Fruit fly (Drosophila melanogaster) whole organism, embryonic: ENCODE measurements around the gene Tom70.

ENCODE experiments used
- CG17802 ChIP-seq: fragments of 200-800 bp; sonication (Bioruptor generic); optimal IDR thresholded peaks from 2 replicates; lab custom pipeline; 2018; ENCODE audit warnings: missing biosample characterization, mild to moderate bottlenecking, missing genetic modification characterization, moderate library complexity
- CG2678 ChIP-seq: fragments of 200-800 bp; sonication (Bioruptor generic); optimal IDR thresholded peaks from 3 replicates; lab custom pipeline; 2019; ENCODE audit warnings: missing biosample characterization, mild to moderate bottlenecking, missing genetic modification characterization, moderate library complexity
- CG4854 ChIP-seq: fragments of 200-800 bp; sonication (Bioruptor generic); optimal IDR thresholded peaks from 2 replicates; lab custom pipeline; 2016; ENCODE audit warnings: missing biosample characterization, missing genetic modification characterization, inconsistent platforms
- CG7987 ChIP-seq: fragments of 200-800 bp; sonication (Bioruptor generic); optimal IDR thresholded peaks from 2 replicates; lab custom pipeline; 2018; ENCODE audit warnings: missing biosample characterization, mild to moderate bottlenecking, missing genetic modification characterization, moderate library complexity
- H2.0 ChIP-seq: fragments of 200-800 bp; sonication (Bioruptor generic); IDR thresholded peaks from 2 replicates; pipeline ENCODE4 v1.3.6; 2022; ENCODE audit warnings: missing biosample characterization, missing genetic modification characterization
- Hr78 ChIP-seq, 2 experiments: fragments of 200-800 bp in 1 of 2; fragments of >200 bp in 1 of 2; sonication (Bioruptor generic) in 1 of 2; optimal IDR thresholded peaks; 2 replicates each; lab custom pipeline; 2017 to 2019; ENCODE audit warnings: missing biosample characterization in 2 of 2, missing genetic modification characterization in 2 of 2, mild to moderate bottlenecking in 1 of 2, moderate library complexity in 1 of 2
- Sin3A ChIP-seq: fragments of >200 bp; optimal IDR thresholded peaks from 2 replicates; lab custom pipeline; 2018
- ap ChIP-seq: fragments of 200-800 bp; sonication (Bioruptor generic); IDR thresholded peaks from 2 replicates; pipeline ENCODE4 v1.3.6; 2022; ENCODE audit warnings: missing biosample characterization, missing genetic modification characterization
- nerfin-1 ChIP-seq: fragments of 200-800 bp; sonication (Bioruptor generic); optimal IDR thresholded peaks from 3 replicates; lab custom pipeline; 2019; ENCODE audit warnings: missing biosample characterization, mild to moderate bottlenecking, missing genetic modification characterization, moderate library complexity
- nerfin-2 ChIP-seq: fragments of 200-800 bp; sonication (Bioruptor generic); IDR thresholded peaks from 2 replicates; pipeline ENCODE4 v1.3.6; 2022; ENCODE audit warnings: missing biosample characterization, missing genetic modification characterization; ENCODE audit not compliant: partially characterized antibody
- org-1 ChIP-seq: fragments of 200-800 bp; sonication (Bioruptor generic); optimal IDR thresholded peaks from 2 replicates; lab custom pipeline; 2017; ENCODE audit warnings: missing biosample characterization, missing genetic modification characterization
- schlank ChIP-seq: fragments of 200-800 bp; sonication (Bioruptor generic); optimal IDR thresholded peaks from 2 replicates; lab custom pipeline; 2018; ENCODE audit warnings: missing biosample characterization, mild to moderate bottlenecking, missing genetic modification characterization
- tap ChIP-seq: fragments of 200-800 bp; optimal IDR thresholded peaks from 3 replicates; lab custom pipeline; 2019; ENCODE audit warnings: missing biosample characterization, mild to moderate bottlenecking, missing genetic modification characterization, moderate library complexity
- trem ChIP-seq: fragments of 200-800 bp; optimal IDR thresholded peaks from 3 replicates; lab custom pipeline; 2019; ENCODE audit warnings: missing biosample characterization, mild to moderate bottlenecking, missing genetic modification characterization, moderate library complexity

DNA sequence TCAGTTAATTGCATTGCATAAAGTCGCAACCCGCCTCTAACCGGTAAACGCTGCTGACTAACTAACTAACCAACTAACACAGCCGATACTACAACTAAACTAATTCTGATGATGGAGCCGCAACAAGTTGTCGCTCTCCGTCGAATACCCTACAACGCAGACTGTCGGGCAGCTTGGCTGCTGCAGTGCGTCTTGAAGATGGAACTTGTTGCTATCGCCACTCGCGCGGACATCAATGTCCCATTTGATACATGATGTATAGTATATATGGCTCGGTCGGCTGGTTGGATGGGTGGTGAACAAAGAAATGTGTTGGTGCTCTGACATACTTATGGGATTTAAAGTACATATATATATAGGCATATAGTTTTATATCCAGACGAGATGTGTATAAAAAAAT lies 12.8 kb downstream of the Tom70 start:
- TF ChIP-seq schlank (tag; lab: Kevin White, UChicago) (no peak), CG7987 (GFP tag; lab: Kevin White, UChicago) (peak; percentile 22), CG2678 (tag; lab: Kevin White, UChicago) (peak; percentile 19), Hr78 (GFP tag; optimal IDR thresholded peaks at IDR 0.05; lab: Kevin White, UChicago) (no peak), tap (tag; lab: Kevin White, UChicago) (peak; percentile 3), nerfin-1 (no peak), CG17802 (tag; lab: Kevin White, UChicago) (no peak), H2.0 (GFP tag; lab: Robert Waterston, UW) (no peak), Sin3A (no peak), nerfin-2 (GFP tag; lab: Robert Waterston, UW) (no peak), ap (GFP tag; lab: Robert Waterston, UW) (no peak), org-1 (GFP tag; lab: Kevin White, UChicago) (peak; percentile 14), CG4854 (GFP tag; lab: Kevin White, UChicago) (no peak), trem (tag; lab: Kevin White, UChicago) (no peak)
